Worm (Caenorhabditis elegans) whole organism, L1 larva: Measurements from ENCODE around the gene cyp-33C3.

Experiments used
- efl-3 ChIP-seq: fragments of 200-800 bp; sonication (Bioruptor generic); optimal IDR thresholded peaks from 2 replicates; lab custom pipeline; 2018; ENCODE audit warnings: mild to moderate bottlenecking, missing genetic modification characterization, missing compliant biosample characterization
- hpl-2 ChIP-seq: fragments of 150-350 bp; optimal IDR thresholded peaks from 2 replicates; lab custom pipeline; 2014; ENCODE audit warnings: missing biosample characterization, missing genetic modification reagents, missing genetic modification characterization
- lin-15B ChIP-seq: fragments of 150-350 bp; sonication (generic microtip); optimal IDR thresholded peaks from 3 replicates; lab custom pipeline; 2014; ENCODE audit warnings: missing biosample characterization, missing genetic modification characterization
- lir-3 ChIP-seq: sonication (generic microtip); optimal IDR thresholded peaks from 2 replicates; lab custom pipeline; 2016; ENCODE audit warnings: mild to moderate bottlenecking, missing genetic modification characterization, moderate library complexity, missing compliant biosample characterization; ENCODE audit not compliant: poor library complexity
- pax-3 ChIP-seq: fragments of 200-800 bp; sonication (Bioruptor generic); optimal IDR thresholded peaks from 2 replicates; lab custom pipeline; 2018; ENCODE audit warnings: mild to moderate bottlenecking, missing genetic modification characterization, moderate library complexity, missing compliant biosample characterization
- snpc-4 ChIP-seq: fragments of 150-350 bp; optimal IDR thresholded peaks from 2 replicates; lab custom pipeline; 2014; ENCODE audit warnings: missing biosample characterization, missing genetic modification characterization

- TF ChIP-seq pax-3 (tag; lab: Kevin White, UChicago) (no peak), lir-3 (tag; lab: Kevin White, UChicago) (no peak), lin-15B (tag; lab: Kevin White, UChicago) (no peak), snpc-4 (tag; lab: Kevin White, UChicago) (no peak), efl-3 (no peak), hpl-2 (GFP tag; lab: Kevin White, UChicago) (no peak)
These were observed 11.7 kb upstream of the cyp-33C3 start, which contains the start of gene nhr-134 for ce11 chrV:2230912-2231311.
